Worm (Caenorhabditis elegans) whole organism, L4/young adult: ENCODE measurements around the gene srlf-37.

Source experiments
- W03F9.2 ChIP-seq: fragments of 150-350 bp; optimal IDR thresholded peaks from 2 replicates; lab custom pipeline; 2014; ENCODE audit warnings: missing biosample characterization, missing genetic modification characterization
- dao-5 ChIP-seq: sonication (generic microtip); optimal IDR thresholded peaks from 2 replicates; lab custom pipeline; 2016; ENCODE audit warnings: missing genotype, missing genetic modification characterization, moderate library complexity, missing compliant biosample characterization
- him-1 ChIP-seq: sonication (generic microtip); optimal IDR thresholded peaks from 2 replicates; lab custom pipeline; 2016; ENCODE audit warnings: missing genotype, missing genetic modification reagents, missing genetic modification characterization, missing compliant biosample characterization

DNA sequence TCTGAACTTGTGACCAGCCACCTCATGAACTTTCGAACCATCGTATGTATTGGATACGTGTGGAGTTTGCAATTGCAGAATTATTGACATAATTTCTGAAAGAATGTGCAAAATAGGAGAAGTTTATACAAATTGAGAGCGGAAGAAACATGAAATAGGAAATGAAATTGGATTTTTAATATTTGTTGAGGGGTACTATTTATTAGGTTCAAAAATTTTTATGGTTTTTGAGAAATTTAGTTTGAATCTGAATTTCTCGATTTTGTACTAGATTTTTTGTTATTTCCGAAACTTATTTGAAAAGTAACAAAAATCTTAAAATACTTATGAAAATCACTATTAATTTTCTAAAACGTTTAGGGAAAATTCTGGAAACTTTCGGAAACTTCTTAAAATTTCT, 24.5 kb upstream of the srlf-37 start, which contains the start of gene F48G7.9:
- TF ChIP-seq him-1 (tag; lab: Kevin White, UChicago): no peak
- no peak for TF ChIP-seq dao-5
- no peak for TF ChIP-seq W03F9.2 (tag; lab: Kevin White, UChicago)
